Worm (Caenorhabditis elegans) whole organism, L1 larva: Measurements from ENCODE around the gene sre-53.

ENCODE experiments used
- aly-2 ChIP-seq: fragments of 150-350 bp; optimal IDR thresholded peaks from 2 replicates; lab custom pipeline; 2014; ENCODE audit warnings: missing biosample characterization, missing genetic modification characterization
- fkh-8 ChIP-seq: sonication (generic microtip); optimal IDR thresholded peaks from 2 replicates; lab custom pipeline; 2016; ENCODE audit warnings: mild to moderate bottlenecking, missing genetic modification characterization, missing compliant biosample characterization
- irx-1 ChIP-seq: sonication (generic microtip); optimal IDR thresholded peaks from 2 replicates; lab custom pipeline; 2016; ENCODE audit warnings: missing genetic modification characterization, missing compliant biosample characterization
- nhr-11 ChIP-seq: fragments of 150-350 bp; optimal IDR thresholded peaks from 2 replicates; lab custom pipeline; 2014; ENCODE audit warnings: missing biosample characterization, missing genetic modification characterization
- nhr-237 ChIP-seq: fragments of 150-350 bp; optimal IDR thresholded peaks from 2 replicates; lab custom pipeline; 2014; ENCODE audit warnings: missing biosample characterization, missing genetic modification characterization
- nhr-47 ChIP-seq: sonication (generic microtip); optimal IDR thresholded peaks from 2 replicates; lab custom pipeline; 2016; ENCODE audit warnings: mild to moderate bottlenecking, missing genetic modification characterization, moderate library complexity, missing compliant biosample characterization
- nhr-76 ChIP-seq: sonication (generic microtip); optimal IDR thresholded peaks from 2 replicates; lab custom pipeline; 2017; ENCODE audit warnings: missing biosample characterization, missing genetic modification characterization
- pqm-1 ChIP-seq: sonication (generic microtip); optimal IDR thresholded peaks from 3 replicates; lab custom pipeline; 2017; ENCODE audit warnings: missing biosample characterization, missing genetic modification characterization

DNA sequence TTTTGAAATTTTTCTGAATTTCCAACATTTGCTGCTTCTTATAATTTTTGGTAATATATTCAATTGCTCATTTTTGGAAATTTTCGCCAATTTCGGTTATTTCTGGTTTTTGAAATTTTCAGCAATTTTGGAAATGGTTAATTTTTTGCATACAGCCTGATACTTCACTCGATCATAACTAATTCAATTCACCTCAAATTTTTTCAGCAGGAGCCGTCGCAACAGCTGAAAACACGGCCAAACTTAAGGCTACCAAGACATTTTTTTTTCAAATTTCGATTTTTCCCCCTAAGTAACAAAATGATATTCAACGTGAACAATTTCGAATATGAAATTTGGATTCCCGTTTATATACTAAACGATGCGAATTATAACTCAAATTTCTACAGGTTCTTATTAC, 12.2 kb upstream of the sre-53 start, which contains the start of gene sre-52:
- TF ChIP-seq nhr-47, result no peak
- TF ChIP-seq nhr-237 (tag; lab: Kevin White, UChicago), result no peak
- no peak for TF ChIP-seq pqm-1 (tag; lab: Kevin White, UChicago)
- no peak for TF ChIP-seq fkh-8 (tag; lab: Kevin White, UChicago)
- no peak for TF ChIP-seq nhr-76 (tag; lab: Kevin White, UChicago)
- no peak for TF ChIP-seq nhr-11 (tag; lab: Kevin White, UChicago)
- no peak for TF ChIP-seq irx-1
- no peak for TF ChIP-seq aly-2
